Worm (Caenorhabditis elegans) whole organism, late embryonic: ENCODE data around the gene ztf-29.

Source experiments
- C08G9.2 ChIP-seq: sonication (generic microtip); optimal IDR thresholded peaks from 2 replicates; lab custom pipeline; 2016; ENCODE audit warnings: mild to moderate bottlenecking, missing genetic modification characterization, moderate library complexity, missing compliant biosample characterization
- F13H6.1 ChIP-seq: sonication (generic microtip); optimal IDR thresholded peaks from 2 replicates; lab custom pipeline; 2016; ENCODE audit warnings: missing genetic modification characterization, missing compliant biosample characterization
- Y22D7AL.16 ChIP-seq: sonication (generic microtip); optimal IDR thresholded peaks from 2 replicates; lab custom pipeline; 2016; ENCODE audit warnings: missing genetic modification characterization, missing compliant biosample characterization
- ahr-1 ChIP-seq: sonication (generic microtip); optimal IDR thresholded peaks from 2 replicates; lab custom pipeline; 2016; ENCODE audit warnings: missing genetic modification characterization, missing compliant biosample characterization
- ceh-14 ChIP-seq: sonication (generic microtip); optimal IDR thresholded peaks from 2 replicates; lab custom pipeline; 2016; ENCODE audit warnings: missing genotype, missing genetic modification characterization, missing compliant biosample characterization
- ceh-22 ChIP-seq: sonication (generic microtip); optimal IDR thresholded peaks from 2 replicates; lab custom pipeline; 2017; ENCODE audit warnings: missing biosample characterization, missing genetic modification characterization
- ceh-30 ChIP-seq: fragments of 150-350 bp; optimal IDR thresholded peaks from 2 replicates; lab custom pipeline; 2014; ENCODE audit warnings: missing biosample characterization, missing genetic modification characterization
- ceh-31 ChIP-seq: sonication (generic microtip); optimal IDR thresholded peaks from 2 replicates; lab custom pipeline; 2016; ENCODE audit warnings: missing genetic modification characterization, missing compliant biosample characterization
- ceh-34 ChIP-seq: sonication (generic microtip); optimal IDR thresholded peaks from 2 replicates; lab custom pipeline; 2016; ENCODE audit warnings: mild to moderate bottlenecking, missing genetic modification characterization, missing compliant biosample characterization
- ceh-48 ChIP-seq: sonication (generic microtip); optimal IDR thresholded peaks from 2 replicates; lab custom pipeline; 2016; ENCODE audit warnings: missing genetic modification characterization, inconsistent platforms, missing compliant biosample characterization
- che-1 ChIP-seq: sonication (generic microtip); optimal IDR thresholded peaks from 2 replicates; lab custom pipeline; 2016; ENCODE audit warnings: mild to moderate bottlenecking, missing genetic modification characterization, missing compliant biosample characterization
- dmd-4 ChIP-seq: sonication (generic microtip); optimal IDR thresholded peaks from 2 replicates; lab custom pipeline; 2016; ENCODE audit warnings: borderline replicate concordance, missing genetic modification characterization, missing compliant biosample characterization
- elt-2 ChIP-seq: sonication (generic microtip); optimal IDR thresholded peaks from 2 replicates; lab custom pipeline; 2016; ENCODE audit warnings: missing genetic modification reagents, missing genetic modification characterization, missing compliant biosample characterization
- elt-4 ChIP-seq: sonication (generic microtip); optimal IDR thresholded peaks from 2 replicates; lab custom pipeline; 2016; ENCODE audit warnings: missing genetic modification characterization, missing compliant biosample characterization
- ets-4 ChIP-seq: sonication (generic microtip); optimal IDR thresholded peaks from 2 replicates; lab custom pipeline; 2016; ENCODE audit warnings: missing genetic modification characterization, missing compliant biosample characterization
- fax-1 ChIP-seq: sonication (generic microtip); optimal IDR thresholded peaks from 2 replicates; lab custom pipeline; 2016; ENCODE audit warnings: missing genotype, missing genetic modification characterization, missing compliant biosample characterization
- gmeb-2 ChIP-seq: sonication (generic microtip); optimal IDR thresholded peaks from 2 replicates; lab custom pipeline; 2016; ENCODE audit warnings: missing genetic modification characterization, inconsistent platforms, missing compliant biosample characterization
- hlh-13 ChIP-seq: fragments of 200-800 bp; sonication (Bioruptor generic); optimal IDR thresholded peaks from 2 replicates; lab custom pipeline; 2018; ENCODE audit warnings: mild to moderate bottlenecking, missing genetic modification characterization, missing compliant biosample characterization
- hlh-30 ChIP-seq: sonication (generic microtip); optimal IDR thresholded peaks from 2 replicates; lab custom pipeline; 2017; ENCODE audit warnings: antibody characterized with exemption, missing genetic modification characterization, missing compliant biosample characterization; ENCODE audit not compliant: insufficient read depth
- hlh-6 ChIP-seq: sonication (generic microtip); optimal IDR thresholded peaks from 2 replicates; lab custom pipeline; 2016; ENCODE audit warnings: missing genotype, missing genetic modification characterization, missing compliant biosample characterization
- lim-6 ChIP-seq: sonication (generic microtip); optimal IDR thresholded peaks from 2 replicates; lab custom pipeline; 2016; ENCODE audit warnings: missing genetic modification characterization, missing compliant biosample characterization
- lin-11 ChIP-seq: fragments of 200-800 bp; sonication (Bioruptor generic); optimal IDR thresholded peaks from 2 replicates; lab custom pipeline; 2018; ENCODE audit warnings: mild to moderate bottlenecking, missing genetic modification characterization, missing compliant biosample characterization
- madf-2 ChIP-seq: sonication (generic microtip); optimal IDR thresholded peaks from 2 replicates; lab custom pipeline; 2017; ENCODE audit warnings: missing genetic modification characterization, missing compliant biosample characterization
- mec-3 ChIP-seq: sonication (generic microtip); optimal IDR thresholded peaks from 2 replicates; lab custom pipeline; 2016; ENCODE audit warnings: borderline replicate concordance, missing genetic modification characterization, missing compliant biosample characterization
- nfya-1 ChIP-seq: sonication (generic microtip); optimal IDR thresholded peaks from 2 replicates; lab custom pipeline; 2017; ENCODE audit warnings: missing genetic modification characterization, mild to moderate bottlenecking, missing compliant biosample characterization, antibody characterized with exemption, moderate library complexity
- nhr-11 ChIP-seq: fragments of 150-350 bp; optimal IDR thresholded peaks from 2 replicates; lab custom pipeline; 2014; ENCODE audit warnings: missing biosample characterization, missing genetic modification characterization
- pag-3 ChIP-seq: sonication (generic microtip); optimal IDR thresholded peaks from 2 replicates; lab custom pipeline; 2016; ENCODE audit warnings: missing compliant biosample characterization, missing genetic modification characterization, borderline replicate concordance
- pat-9 ChIP-seq: fragments of 200-800 bp; sonication (Bioruptor generic); optimal IDR thresholded peaks from 2 replicates; lab custom pipeline; 2018; ENCODE audit warnings: mild to moderate bottlenecking, missing genetic modification characterization, moderate library complexity, missing compliant biosample characterization
- pros-1 ChIP-seq: fragments of 150-350 bp; optimal IDR thresholded peaks from 2 replicates; lab custom pipeline; 2014; ENCODE audit warnings: missing biosample characterization, missing genetic modification reagents, missing genetic modification characterization
- ref-2 ChIP-seq: sonication (generic microtip); optimal IDR thresholded peaks from 2 replicates; lab custom pipeline; 2016; ENCODE audit warnings: missing genetic modification characterization, missing compliant biosample characterization
- rnt-1 ChIP-seq: sonication (generic microtip); optimal IDR thresholded peaks from 2 replicates; lab custom pipeline; 2016; ENCODE audit warnings: missing genetic modification characterization, missing compliant biosample characterization
- sdc-2 ChIP-seq: sonication (generic microtip); optimal IDR thresholded peaks from 2 replicates; lab custom pipeline; 2016; ENCODE audit warnings: missing genotype, missing genetic modification characterization, missing compliant biosample characterization
- sox-4 ChIP-seq: sonication (generic microtip); optimal IDR thresholded peaks from 2 replicates; lab custom pipeline; 2017; ENCODE audit warnings: mild to moderate bottlenecking, missing genetic modification characterization, inconsistent platforms, missing compliant biosample characterization
- syd-9 ChIP-seq: sonication (generic microtip); optimal IDR thresholded peaks from 2 replicates; lab custom pipeline; 2016; ENCODE audit warnings: mild to moderate bottlenecking, missing genetic modification characterization, moderate library complexity, missing compliant biosample characterization
- unc-3 ChIP-seq, 2 experiments: fragments of 200-800 bp in 1 of 2; sonication (Bioruptor generic) in 1 of 2; sonication (generic microtip) in 1 of 2; conservative IDR thresholded peaks in 1 of 2; optimal IDR thresholded peaks in 1 of 2; 2 replicates each; pipeline versions ENCODE4 v1.3.6 to Lab custom; 2016 to 2022; ENCODE audit warnings: missing compliant biosample characterization in 2 of 2, missing genetic modification characterization in 2 of 2, missing genetic modification reagents in 1 of 2
- unc-55 ChIP-seq: sonication (generic microtip); optimal IDR thresholded peaks from 2 replicates; lab custom pipeline; 2017; ENCODE audit warnings: missing biosample characterization, missing genetic modification reagents, missing genetic modification characterization
- zip-5 ChIP-seq: sonication (generic microtip); optimal IDR thresholded peaks from 2 replicates; lab custom pipeline; 2016; ENCODE audit warnings: missing genetic modification characterization, missing compliant biosample characterization

Gene ztf-29

DNA sequence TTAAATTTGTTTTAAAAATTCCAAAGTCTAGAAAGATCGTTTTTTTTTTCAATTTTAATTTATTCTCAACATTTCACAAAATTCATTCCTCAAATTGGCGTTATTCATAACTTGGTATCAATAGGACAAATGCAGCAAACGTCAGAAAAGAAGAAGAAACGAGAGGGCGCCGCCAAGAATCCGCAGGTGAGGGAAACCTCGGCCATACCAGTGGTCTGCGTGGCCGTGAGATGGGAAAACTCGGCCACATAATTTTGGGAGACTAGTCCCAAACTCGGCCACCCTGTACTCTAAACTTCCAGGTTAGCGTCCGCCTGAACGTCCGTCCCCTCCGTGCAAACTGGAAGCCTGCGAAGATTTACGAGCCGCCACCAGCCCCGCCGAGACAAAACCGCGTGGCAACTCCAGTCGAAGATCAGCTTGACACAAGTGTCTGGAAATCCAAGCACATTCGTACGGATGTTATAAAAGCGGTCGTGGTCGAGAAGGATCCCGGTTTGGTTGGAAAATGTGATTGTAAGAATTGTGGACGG lies 2.5 kb downstream of the ztf-29 start, which contains the start of gene Y66D12A.11:
Gene Y66D12A.11, plus strand, starts transcription at position 51 of the 533 bp plus-strand sequence.
- no peak for TF ChIP-seq gmeb-2 (tag; lab: Kevin White, UChicago)
- TF ChIP-seq elt-4 (tag; lab: Kevin White, UChicago), result no peak
- no peak for TF ChIP-seq madf-2
- TF ChIP-seq unc-3 (GFP tag; conservative IDR thresholded peaks at IDR 0.05; lab: Robert Waterston, UW), result no peak
- no peak for TF ChIP-seq unc-3 (tag; optimal IDR thresholded peaks at IDR 0.05; lab: Kevin White, UChicago)
- no peak for TF ChIP-seq syd-9
- TF ChIP-seq hlh-30, result no peak
- no peak for TF ChIP-seq mec-3 (tag; lab: Kevin White, UChicago)
- no peak for TF ChIP-seq unc-55 (GFP tag; lab: Kevin White, UChicago)
- TF ChIP-seq hlh-13 (GFP tag; lab: Kevin White, UChicago), result no peak
- TF ChIP-seq pros-1 (tag; lab: Kevin White, UChicago), result no peak
- no peak for TF ChIP-seq ceh-31 (tag; lab: Kevin White, UChicago)
- no peak for TF ChIP-seq Y22D7AL.16 (tag; lab: Kevin White, UChicago)

DNA sequence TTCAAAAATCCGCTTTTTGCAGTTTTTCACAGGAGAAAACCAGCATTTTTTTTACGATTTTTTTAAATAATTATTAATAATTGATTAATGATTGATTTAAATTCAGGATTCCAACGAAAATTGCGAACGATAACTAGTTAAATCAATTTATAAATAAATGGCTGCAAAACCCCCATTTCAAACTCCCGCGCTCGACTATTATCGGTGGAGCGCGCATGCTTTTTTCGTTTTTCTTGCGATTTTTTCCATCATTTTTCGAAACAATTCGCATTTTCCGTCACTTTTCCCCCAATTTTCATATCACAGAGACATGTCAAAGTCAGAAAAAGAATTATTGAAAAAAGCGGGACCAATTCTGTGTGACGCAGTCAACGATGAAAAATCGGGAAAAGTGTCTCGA lies 4.7 kb downstream of the ztf-29 start, which contains the start of gene Y66D12A.10:
Gene Y66D12A.10, plus strand, starts transcription at position 273 of the 400 bp plus-strand sequence.
- TF ChIP-seq hlh-6 (tag; lab: Kevin White, UChicago), result no peak
- no peak for TF ChIP-seq nfya-1
- no peak for TF ChIP-seq pat-9 (tag; lab: Kevin White, UChicago)
- no peak for TF ChIP-seq lin-11 (tag; lab: Kevin White, UChicago)
- no peak for TF ChIP-seq ceh-22 (tag; lab: Kevin White, UChicago)
- no peak for TF ChIP-seq ahr-1 (tag; lab: Kevin White, UChicago)
- no peak for TF ChIP-seq ceh-30
- TF ChIP-seq ceh-34 (tag; lab: Kevin White, UChicago), result no peak
- TF ChIP-seq, all 69 proteins: peak for 0

DNA sequence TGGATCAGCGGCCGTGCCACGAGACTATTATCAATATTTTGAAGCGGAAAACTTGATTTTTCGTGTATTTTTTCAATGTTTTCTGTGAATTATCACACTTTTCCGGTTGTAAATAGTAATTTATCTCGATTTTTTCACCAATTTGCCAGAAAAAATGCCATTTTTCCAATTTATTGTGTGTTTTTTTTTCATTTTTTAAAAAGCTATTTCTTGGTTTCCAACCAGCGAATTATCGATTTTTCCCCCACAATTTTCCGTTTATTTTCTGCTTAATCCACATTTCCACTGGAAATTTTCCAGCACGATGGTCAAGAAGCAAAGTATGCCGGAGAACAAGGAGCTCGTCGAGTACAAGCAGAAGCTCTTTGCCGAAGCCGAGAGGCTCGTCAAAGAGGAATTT lies 6.9 kb downstream of the ztf-29 start, which contains the start of gene psme-3:
Gene psme-3, plus strand, starts transcription at position 301 of the 400 bp plus-strand sequence.
- TF ChIP-seq ceh-14 (tag; lab: Kevin White, UChicago) (no peak), zip-5 (no peak)

DNA sequence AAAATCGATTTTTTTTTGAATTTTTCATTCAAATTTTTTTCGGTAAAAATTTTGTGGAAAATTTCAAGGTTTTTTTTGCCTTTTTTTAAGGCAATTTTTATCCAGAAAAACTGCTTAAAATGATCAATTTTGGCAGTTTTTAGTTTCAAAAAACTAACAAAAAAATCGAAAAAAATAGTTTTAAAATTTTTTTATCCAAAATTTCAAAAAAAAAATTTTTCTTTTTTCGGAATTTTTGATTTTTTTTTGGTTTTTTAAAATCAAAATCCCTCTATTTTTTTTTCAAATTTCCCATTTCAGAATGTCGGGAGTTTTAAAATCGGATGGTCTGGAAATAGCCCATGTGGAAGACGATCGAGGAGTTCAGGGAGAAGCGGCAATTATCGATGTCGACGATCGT lies 13.0 kb downstream of the ztf-29 start, which contains the start of gene Y66D12A.8:
Gene Y66D12A.8, plus strand, starts transcription at position 301 of the 400 bp plus-strand sequence.
- TF ChIP-seq sdc-2 (tag; lab: Kevin White, UChicago) (no peak), Y22D7AL.16 (tag; lab: Kevin White, UChicago) (no peak), dmd-4 (tag; lab: Kevin White, UChicago) (no peak), hlh-30 (no peak), ceh-48 (tag; lab: Kevin White, UChicago) (no peak), C08G9.2 (no peak), ahr-1 (tag; lab: Kevin White, UChicago) (no peak), ets-4 (no peak), ref-2 (tag; lab: Kevin White, UChicago) (no peak), elt-2 (no peak), lin-11 (tag; lab: Kevin White, UChicago) (no peak)

DNA sequence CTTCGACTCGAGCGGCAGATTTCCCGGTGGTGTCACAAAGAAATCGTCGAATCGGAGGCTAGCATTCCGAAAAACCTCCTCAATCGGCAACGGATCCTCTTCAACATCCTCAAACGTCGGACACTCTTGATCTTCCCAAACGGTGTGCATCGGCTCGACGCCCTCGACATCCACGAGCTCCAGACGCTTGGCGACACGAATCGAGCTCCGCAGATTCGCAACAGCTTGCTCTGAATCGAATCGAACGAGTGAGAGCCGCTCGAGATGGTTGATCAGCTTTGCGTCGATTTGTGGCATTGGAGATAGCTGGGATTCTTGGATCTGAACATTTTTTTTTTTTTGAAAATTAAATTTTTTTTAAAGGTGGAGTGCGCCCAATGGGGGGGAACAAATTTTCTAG lies 18.4 kb downstream of the ztf-29 start:
- TF ChIP-seq F13H6.1 (tag; lab: Kevin White, UChicago), result no peak
- TF ChIP-seq gmeb-2 (tag; lab: Kevin White, UChicago), result no peak
- no peak for TF ChIP-seq fax-1 (tag; lab: Kevin White, UChicago)
- TF ChIP-seq sox-4 (tag; lab: Kevin White, UChicago), result no peak
- no peak for TF ChIP-seq elt-2
- TF ChIP-seq che-1 (tag; lab: Kevin White, UChicago), result no peak
- TF ChIP-seq ceh-34 (tag; lab: Kevin White, UChicago), result no peak
- no peak for TF ChIP-seq sdc-2 (tag; lab: Kevin White, UChicago)
- no peak for TF ChIP-seq nhr-11 (tag; lab: Kevin White, UChicago)
- no peak for TF ChIP-seq lim-6 (tag; lab: Kevin White, UChicago)
- no peak for TF ChIP-seq rnt-1
- TF ChIP-seq pag-3, result no peak
